Fruit fly (Drosophila melanogaster) whole organism, embryonic: ENCODE measurements around the gene Vm26Ab.

Experiments
- Atf6 ChIP-seq: fragments of 200-800 bp; sonication (Bioruptor generic); IDR thresholded peaks from 2 replicates; pipeline ENCODE4 v1.3.6; 2022; ENCODE audit warnings: missing biosample characterization, missing genetic modification characterization
- B-H2 ChIP-seq: fragments of 200-800 bp; sonication (Bioruptor generic); optimal IDR thresholded peaks from 2 replicates; lab custom pipeline; 2018; ENCODE audit warnings: missing biosample characterization, mild to moderate bottlenecking, missing genetic modification characterization
- CG12071 ChIP-seq: fragments of 200-800 bp; sonication (Bioruptor generic); optimal IDR thresholded peaks from 3 replicates; lab custom pipeline; 2018; ENCODE audit warnings: missing biosample characterization, mild to moderate bottlenecking, missing genetic modification characterization
- CG12219 ChIP-seq: fragments of 200-800 bp; sonication (Bioruptor generic); optimal IDR thresholded peaks from 3 replicates; lab custom pipeline; 2018; ENCODE audit warnings: missing biosample characterization, mild to moderate bottlenecking, missing genetic modification characterization
- CG12236 ChIP-seq: fragments of 200-800 bp; sonication (Bioruptor generic); optimal IDR thresholded peaks from 2 replicates; lab custom pipeline; 2016; ENCODE audit warnings: missing biosample characterization, missing genetic modification characterization
- CG12659 ChIP-seq: fragments of 200-800 bp; sonication (Bioruptor generic); optimal IDR thresholded peaks from 3 replicates; lab custom pipeline; 2017; ENCODE audit warnings: mild to moderate bottlenecking, missing biosample characterization, missing genetic modification reagents, missing genetic modification characterization
- CG12942 ChIP-seq: fragments of 200-800 bp; sonication (Bioruptor generic); optimal IDR thresholded peaks from 3 replicates; lab custom pipeline; 2016; ENCODE audit warnings: missing biosample characterization, missing genetic modification characterization
- CG13894 ChIP-seq: fragments of 200-800 bp; sonication (Bioruptor generic); optimal IDR thresholded peaks from 3 replicates; lab custom pipeline; 2018; ENCODE audit warnings: missing biosample characterization, mild to moderate bottlenecking, missing genetic modification characterization, moderate library complexity
- CG14860 ChIP-seq: fragments of 200-800 bp; sonication (Bioruptor generic); IDR thresholded peaks from 3 replicates; pipeline ENCODE4 v1.3.6; 2022; ENCODE audit warnings: missing biosample characterization, missing genetic modification characterization; ENCODE audit not compliant: partially characterized antibody
- CG17612 ChIP-seq: fragments of 200-800 bp; sonication (Bioruptor generic); IDR thresholded peaks from 2 replicates; pipeline ENCODE4 v1.3.6; 2022; ENCODE audit warnings: missing biosample characterization, missing genetic modification characterization
- CG17802 ChIP-seq: fragments of 200-800 bp; sonication (Bioruptor generic); optimal IDR thresholded peaks from 2 replicates; lab custom pipeline; 2018; ENCODE audit warnings: missing biosample characterization, mild to moderate bottlenecking, missing genetic modification characterization, moderate library complexity
- CG18011 ChIP-seq: fragments of 200-800 bp; sonication (Bioruptor generic); optimal IDR thresholded peaks from 2 replicates; lab custom pipeline; 2017; ENCODE audit warnings: missing biosample characterization, missing genetic modification characterization, mild to moderate bottlenecking, moderate library complexity, missing genotype
- CG1832 ChIP-seq: fragments of 200-800 bp; sonication (Bioruptor generic); optimal IDR thresholded peaks from 2 replicates; lab custom pipeline; 2017; ENCODE audit warnings: missing biosample characterization, mild to moderate bottlenecking, missing genetic modification characterization, inconsistent platforms
- CG18476 ChIP-seq: fragments of 200-800 bp; sonication (Bioruptor generic); optimal IDR thresholded peaks from 2 replicates; lab custom pipeline; 2016; ENCODE audit warnings: missing biosample characterization, mild to moderate bottlenecking, missing genetic modification characterization
- CG2199 ChIP-seq: fragments of 200-800 bp; sonication (Bioruptor generic); IDR thresholded peaks from 3 replicates; pipeline ENCODE4 v1.3.6; 2022; ENCODE audit warnings: missing biosample characterization, missing genetic modification characterization
- CG4617 ChIP-seq: fragments of 200-800 bp; sonication (Bioruptor generic); optimal IDR thresholded peaks from 3 replicates; lab custom pipeline; 2016; ENCODE audit warnings: missing biosample characterization, missing genetic modification characterization, borderline replicate concordance
- CG4730 ChIP-seq: fragments of 200-800 bp; sonication (Bioruptor generic); IDR thresholded peaks from 2 replicates; pipeline ENCODE4 v1.3.6; 2022; ENCODE audit warnings: missing biosample characterization, missing genetic modification characterization
- CG5180 ChIP-seq: fragments of 200-800 bp; sonication (Bioruptor generic); optimal IDR thresholded peaks from 3 replicates; lab custom pipeline; 2017; ENCODE audit warnings: missing biosample characterization, missing genetic modification characterization, mild to moderate bottlenecking, moderate library complexity, missing genetic modification reagents
- CG7372 ChIP-seq: fragments of 200-800 bp; sonication (Bioruptor generic); IDR thresholded peaks from 2 replicates; pipeline ENCODE4 v1.3.6; 2022; ENCODE audit warnings: missing biosample characterization, missing genetic modification characterization
- CG8089 ChIP-seq: fragments of 200-800 bp; sonication (Bioruptor generic); optimal IDR thresholded peaks from 3 replicates; lab custom pipeline; 2016; ENCODE audit warnings: missing biosample characterization, missing genetic modification characterization
- CG9876 ChIP-seq: fragments of 200-800 bp; sonication (Bioruptor generic); optimal IDR thresholded peaks from 2 replicates; lab custom pipeline; 2016; ENCODE audit warnings: missing biosample characterization, missing genetic modification characterization
- CHES-1-like ChIP-seq: fragments of 200-800 bp; sonication (Bioruptor generic); optimal IDR thresholded peaks from 2 replicates; lab custom pipeline; 2016; ENCODE audit warnings: missing biosample characterization, missing genetic modification characterization
- CoRest ChIP-seq: fragments of 200-800 bp; sonication (Bioruptor generic); optimal IDR thresholded peaks from 3 replicates; lab custom pipeline; 2018; ENCODE audit warnings: missing biosample characterization, mild to moderate bottlenecking, missing genetic modification characterization, moderate library complexity
- Dad ChIP-seq: fragments of 200-800 bp; sonication (Bioruptor generic); optimal IDR thresholded peaks from 3 replicates; lab custom pipeline; 2016; ENCODE audit warnings: missing biosample characterization, missing genetic modification characterization
- Drgx ChIP-seq: fragments of 200-800 bp; sonication (Bioruptor generic); IDR thresholded peaks from 2 replicates; pipeline ENCODE4 v1.3.6; 2022; ENCODE audit warnings: missing biosample characterization, missing genetic modification characterization
- Fer1 ChIP-seq: fragments of 200-800 bp; sonication (Bioruptor generic); optimal IDR thresholded peaks from 2 replicates; lab custom pipeline; 2017; ENCODE audit warnings: missing biosample characterization, mild to moderate bottlenecking, missing genetic modification characterization
- HmgD ChIP-seq: fragments of 200-800 bp; sonication (Bioruptor generic); optimal IDR thresholded peaks from 3 replicates; lab custom pipeline; 2016; ENCODE audit warnings: missing biosample characterization, missing genetic modification characterization
- Hmr ChIP-seq: fragments of 200-800 bp; sonication (Bioruptor generic); optimal IDR thresholded peaks from 3 replicates; lab custom pipeline; 2017; ENCODE audit warnings: mild to moderate bottlenecking, missing biosample characterization, missing genetic modification reagents, missing genetic modification characterization
- Max ChIP-seq: fragments of 200-800 bp; sonication (Bioruptor generic); optimal IDR thresholded peaks from 2 replicates; lab custom pipeline; 2016; ENCODE audit warnings: missing biosample characterization, mild to moderate bottlenecking, missing genetic modification characterization
- Meics ChIP-seq: fragments of 200-800 bp; sonication (Bioruptor generic); optimal IDR thresholded peaks from 2 replicates; lab custom pipeline; 2017; ENCODE audit warnings: missing biosample characterization, mild to moderate bottlenecking, missing genetic modification characterization
- NK7.1 ChIP-seq: fragments of 200-800 bp; sonication (Bioruptor generic); optimal IDR thresholded peaks from 3 replicates; lab custom pipeline; 2016; ENCODE audit warnings: missing biosample characterization, missing genetic modification characterization
- Six4 ChIP-seq: fragments of 200-800 bp; sonication (Bioruptor generic); optimal IDR thresholded peaks from 2 replicates; lab custom pipeline; 2016; ENCODE audit warnings: missing biosample characterization, missing genetic modification characterization
- Stat92E ChIP-seq, 3 experiments: fragments of >200 bp in 2 of 3; fragments of 200-800 bp in 1 of 3; sonication (Bioruptor generic) in 1 of 3; optimal IDR thresholded peaks; 2 replicates each; lab custom pipeline; 2017 to 2019; ENCODE audit warnings: missing biosample characterization in 3 of 3, missing genetic modification characterization in 3 of 3, mild to moderate bottlenecking in 1 of 3, moderate library complexity in 1 of 3
- ac ChIP-seq: fragments of 200-800 bp; sonication (Bioruptor generic); optimal IDR thresholded peaks from 3 replicates; lab custom pipeline; 2017; ENCODE audit warnings: missing biosample characterization, mild to moderate bottlenecking, missing genetic modification characterization
- bsh ChIP-seq, 2 experiments: fragments of 200-800 bp; sonication (Bioruptor generic); optimal IDR thresholded peaks; 2 replicates each; lab custom pipeline; 2017 to 2018; ENCODE audit warnings: mild to moderate bottlenecking in 2 of 2, missing biosample characterization in 2 of 2, missing genetic modification characterization in 2 of 2, moderate library complexity in 1 of 2
- cato ChIP-seq: fragments of 200-800 bp; sonication (Bioruptor generic); optimal IDR thresholded peaks from 2 replicates; lab custom pipeline; 2016; ENCODE audit warnings: missing biosample characterization, missing genetic modification characterization, borderline replicate concordance
- chif ChIP-seq, 2 experiments: fragments of 200-800 bp; sonication (Bioruptor generic); optimal IDR thresholded peaks; 3 replicates each; lab custom pipeline; 2016; ENCODE audit warnings: missing biosample characterization in 2 of 2, missing genetic modification characterization in 2 of 2
- eyg ChIP-seq: fragments of 200-800 bp; sonication (Bioruptor generic); optimal IDR thresholded peaks from 3 replicates; lab custom pipeline; 2016; ENCODE audit warnings: missing biosample characterization, missing genetic modification characterization
- gro ChIP-seq: fragments of 200-800 bp; sonication (Bioruptor generic); optimal IDR thresholded peaks from 2 replicates; lab custom pipeline; 2016; ENCODE audit warnings: missing biosample characterization, missing genetic modification characterization
- ind ChIP-seq: fragments of 200-800 bp; sonication (Bioruptor generic); optimal IDR thresholded peaks from 3 replicates; lab custom pipeline; 2016; ENCODE audit warnings: missing biosample characterization, missing genetic modification characterization
- kay ChIP-seq: fragments of 200-800 bp; sonication (Bioruptor generic); optimal IDR thresholded peaks from 2 replicates; lab custom pipeline; 2016; ENCODE audit warnings: missing biosample characterization, missing genetic modification characterization
- knrl ChIP-seq: fragments of 200-800 bp; sonication (Bioruptor generic); IDR thresholded peaks from 3 replicates; pipeline ENCODE4 v1.3.6; 2022; ENCODE audit warnings: missing biosample characterization, missing genetic modification characterization; ENCODE audit not compliant: partially characterized antibody
- lbe ChIP-seq: fragments of 200-800 bp; sonication (Bioruptor generic); optimal IDR thresholded peaks from 2 replicates; lab custom pipeline; 2016; ENCODE audit warnings: missing biosample characterization, mild to moderate bottlenecking, missing genetic modification characterization
- lilli ChIP-seq: fragments of 200-800 bp; sonication (Bioruptor generic); optimal IDR thresholded peaks from 3 replicates; lab custom pipeline; 2016; ENCODE audit warnings: missing biosample characterization, missing genetic modification characterization
- nerfin-1 ChIP-seq: fragments of 200-800 bp; sonication (Bioruptor generic); optimal IDR thresholded peaks from 3 replicates; lab custom pipeline; 2019; ENCODE audit warnings: missing biosample characterization, mild to moderate bottlenecking, missing genetic modification characterization, moderate library complexity
- tin ChIP-seq: fragments of 200-800 bp; sonication (Bioruptor generic); optimal IDR thresholded peaks from 3 replicates; lab custom pipeline; 2016; ENCODE audit warnings: missing biosample characterization, missing genetic modification characterization
- twi ChIP-seq: fragments of 200-800 bp; optimal IDR thresholded peaks from 2 replicates; lab custom pipeline; 2019; ENCODE audit warnings: missing biosample characterization, mild to moderate bottlenecking, missing genetic modification characterization, moderate library complexity
- zen ChIP-seq: fragments of 200-800 bp; sonication (Bioruptor generic); optimal IDR thresholded peaks from 3 replicates; lab custom pipeline; 2018; ENCODE audit warnings: missing biosample characterization, mild to moderate bottlenecking, missing genetic modification characterization, moderate library complexity
- zf30C ChIP-seq: fragments of 200-800 bp; sonication (Bioruptor generic); optimal IDR thresholded peaks from 3 replicates; lab custom pipeline; 2018; ENCODE audit warnings: missing biosample characterization, mild to moderate bottlenecking, missing genetic modification characterization
- zfh2 ChIP-seq: fragments of 200-800 bp; sonication (Bioruptor generic); optimal IDR thresholded peaks from 2 replicates; lab custom pipeline; 2016; ENCODE audit warnings: missing biosample characterization, missing genetic modification characterization

The Vm26Ab gene

dm6 chr2L:5986094-5986493, 29.3 kb downstream of the Vm26Ab start, which contains the start of gene ifc (continued):
- TF ChIP-seq eyg (GFP tag; lab: Kevin White, UChicago): peak; percentile 53
- no peak for TF ChIP-seq ac (GFP tag; lab: Kevin White, UChicago)
- TF ChIP-seq CG4617 (GFP tag; lab: Kevin White, UChicago): peak; percentile 61
- TF ChIP-seq CG2199 (GFP tag; lab: Robert Waterston, UW): no peak
- peak; percentile 53 for TF ChIP-seq CG8089 (GFP tag; lab: Kevin White, UChicago)
- no peak for TF ChIP-seq knrl (GFP tag; lab: Robert Waterston, UW)
- TF ChIP-seq HmgD (GFP tag; lab: Kevin White, UChicago): peak; percentile 69
- TF ChIP-seq nerfin-1 (tag; lab: Kevin White, UChicago): peak; percentile 28
- TF ChIP-seq CG12071 (GFP tag; lab: Kevin White, UChicago): no peak
- TF ChIP-seq CG14860: no peak
- peak in 1 of 3 experiments; percentile 14 for TF ChIP-seq Stat92E (GFP tag; optimal IDR thresholded peaks at IDR 0.05; lab: Kevin White, UChicago)
- peak; percentile 10 for TF ChIP-seq CG18011 (GFP tag; lab: Kevin White, UChicago)
- TF ChIP-seq CG4730 (GFP tag; lab: Robert Waterston, UW): no peak
- TF ChIP-seq Six4 (GFP tag; lab: Kevin White, UChicago): peak; percentile 7
- peak; percentile 76 for TF ChIP-seq CHES-1-like
- peak; percentile 50 for TF ChIP-seq Max (GFP tag; lab: Kevin White, UChicago)
- TF ChIP-seq zfh2 (GFP tag; lab: Kevin White, UChicago): peak; percentile 78
- peak; percentile 8 for TF ChIP-seq zf30C
- peak; percentile 52 for TF ChIP-seq kay (GFP tag; lab: Kevin White, UChicago)
- no peak for TF ChIP-seq Drgx (GFP tag; lab: Robert Waterston, UW)
- TF ChIP-seq tin: peak; percentile 35
- peak; percentile 69 for TF ChIP-seq Dad
- TF ChIP-seq CoRest (tag; lab: Kevin White, UChicago): peak; percentile 74
- no peak for TF ChIP-seq NK7.1 (GFP tag; lab: Kevin White, UChicago)
- peak; percentile 73 for TF ChIP-seq Hmr (GFP tag; lab: Kevin White, UChicago)
- TF ChIP-seq CG17612 (GFP tag; lab: Robert Waterston, UW): no peak
- TF ChIP-seq CG12236 (GFP tag; lab: Kevin White, UChicago): no peak
- TF ChIP-seq gro (GFP tag; lab: Kevin White, UChicago): peak; percentile 67
- peak; percentile 76 for TF ChIP-seq B-H2 (GFP tag; lab: Kevin White, UChicago)
- TF ChIP-seq CG18476 (GFP tag; lab: Kevin White, UChicago): peak; percentile 76
- peak in 1 of 2 experiments; percentile 59 for TF ChIP-seq chif (GFP tag; optimal IDR thresholded peaks at IDR 0.05; lab: Kevin White, UChicago)
- peak; percentile 22 for TF ChIP-seq zen
- TF ChIP-seq CG17802: peak; percentile 95
- no peak for TF ChIP-seq CG5180
- no peak for TF ChIP-seq Atf6 (GFP tag; lab: Robert Waterston, UW)
- TF ChIP-seq CG1832 (GFP tag; lab: Kevin White, UChicago): no peak
- TF ChIP-seq Meics (GFP tag; lab: Kevin White, UChicago): peak; percentile 61
- TF ChIP-seq CG12659 (GFP tag; lab: Kevin White, UChicago): peak; percentile 86
- peak; percentile 32 for TF ChIP-seq Fer1 (GFP tag; lab: Kevin White, UChicago)
- TF ChIP-seq CG12219 (GFP tag; lab: Kevin White, UChicago): peak; percentile 5
- TF ChIP-seq lbe: no peak
- peak; percentile 63 for TF ChIP-seq CG9876 (GFP tag; lab: Kevin White, UChicago)
- peak in 1 of 2 experiments; percentile 42 for TF ChIP-seq bsh (GFP tag; optimal IDR thresholded peaks at IDR 0.05; lab: Kevin White, UChicago)
- TF ChIP-seq CG7372 (GFP tag; lab: Robert Waterston, UW): no peak
- peak; percentile 55 for TF ChIP-seq ind (GFP tag; lab: Kevin White, UChicago)
- TF ChIP-seq CG12942 (GFP tag; lab: Kevin White, UChicago): peak; percentile 45
- peak; percentile 89 for TF ChIP-seq CG13894
- peak; percentile 17 for TF ChIP-seq cato (GFP tag; lab: Kevin White, UChicago)
- TF ChIP-seq twi: no peak
- TF ChIP-seq lilli (GFP tag; lab: Kevin White, UChicago): peak; percentile 76
